Worm (Caenorhabditis elegans) whole organism, L4 larva: ENCODE measurements around the gene H41C03.3.

Source experiments
- R02D3.7 ChIP-seq: fragments of 150-350 bp; sonication (generic microtip); optimal IDR thresholded peaks from 3 replicates; lab custom pipeline; 2014; ENCODE audit warnings: missing biosample characterization, missing genetic modification characterization
- Y48G9A.11 ChIP-seq: fragments of 200-800 bp; sonication (Bioruptor generic); IDR thresholded peaks from 2 replicates; pipeline ENCODE4 v1.3.6; 2022; ENCODE audit warnings: missing genetic modification reagents, missing genetic modification characterization, missing compliant biosample characterization
- Y5F2A.4 ChIP-seq: fragments of 200-800 bp; sonication (Bioruptor generic); optimal IDR thresholded peaks from 2 replicates; lab custom pipeline; 2018; ENCODE audit warnings: mild to moderate bottlenecking, missing genetic modification characterization, missing compliant biosample characterization
- attf-4 ChIP-seq: sonication (generic microtip); optimal IDR thresholded peaks from 3 replicates; lab custom pipeline; 2017; ENCODE audit warnings: missing biosample characterization, missing genetic modification characterization
- ceh-28 ChIP-seq: fragments of 150-350 bp; optimal IDR thresholded peaks from 2 replicates; lab custom pipeline; 2014; ENCODE audit warnings: missing biosample characterization, missing genetic modification reagents, missing genetic modification characterization
- ceh-32 ChIP-seq: sonication (generic microtip); optimal IDR thresholded peaks from 2 replicates; lab custom pipeline; 2016; ENCODE audit warnings: mild to moderate bottlenecking, missing genetic modification characterization, missing compliant biosample characterization; ENCODE audit not compliant: poor library complexity
- ceh-44 ChIP-seq: fragments of 200-800 bp; sonication (Bioruptor generic); IDR thresholded peaks from 2 replicates; pipeline ENCODE4 v1.3.6; 2022; ENCODE audit warnings: missing genetic modification reagents, missing genetic modification characterization, missing compliant biosample characterization
- ctbp-1 ChIP-seq: fragments of 200-800 bp; sonication (Bioruptor generic); IDR thresholded peaks from 2 replicates; pipeline ENCODE4 v1.3.6; 2022; ENCODE audit warnings: missing genetic modification reagents, missing genetic modification characterization, missing compliant biosample characterization
- daf-16 ChIP-seq, 3 experiments: sonication (generic microtip); optimal IDR thresholded peaks; 2 replicates each; lab custom pipeline; 2016 to 2017; ENCODE audit warnings: missing genetic modification characterization in 3 of 3, missing genetic modification reagents in 3 of 3, mild to moderate bottlenecking in 2 of 3, missing compliant biosample characterization in 2 of 3, missing biosample characterization in 1 of 3, moderate library complexity in 1 of 3
- daf-19 ChIP-seq: fragments of 200-800 bp; sonication (Bioruptor generic); conservative IDR thresholded peaks from 2 replicates; pipeline ENCODE4 v1.3.6; 2022; ENCODE audit warnings: missing genetic modification characterization, missing compliant biosample characterization
- daf-8 ChIP-seq: fragments of 200-800 bp; sonication (Bioruptor generic); IDR thresholded peaks from 2 replicates; pipeline ENCODE4 v1.3.6; 2022; ENCODE audit warnings: missing genetic modification characterization, missing compliant biosample characterization
- dmd-8 ChIP-seq: fragments of 200-800 bp; sonication (Bioruptor generic); IDR thresholded peaks from 2 replicates; pipeline ENCODE4 v1.3.6; 2022; ENCODE audit warnings: missing genetic modification characterization, missing compliant biosample characterization
- dve-1 ChIP-seq: sonication (generic microtip); optimal IDR thresholded peaks from 2 replicates; lab custom pipeline; 2017; ENCODE audit warnings: antibody characterized with exemption, mild to moderate bottlenecking, missing genetic modification characterization, missing compliant biosample characterization; ENCODE audit not compliant: insufficient read depth
- egl-27 ChIP-seq: sonication (generic microtip); optimal IDR thresholded peaks from 3 replicates; lab custom pipeline; 2017; ENCODE audit warnings: missing biosample characterization, missing genetic modification reagents, missing genetic modification characterization
- egl-43 ChIP-seq: fragments of 200-800 bp; sonication (Bioruptor generic); IDR thresholded peaks from 2 replicates; pipeline ENCODE4 v1.3.6; 2022; ENCODE audit warnings: missing genetic modification reagents, missing genetic modification characterization, missing compliant biosample characterization
- gei-8 ChIP-seq: fragments of 200-800 bp; sonication (Bioruptor generic); optimal IDR thresholded peaks from 2 replicates; lab custom pipeline; 2018; ENCODE audit warnings: mild to moderate bottlenecking, missing genetic modification characterization, missing compliant biosample characterization
- hif-1 ChIP-seq, 2 experiments: sonication (generic microtip); optimal IDR thresholded peaks; 2 replicates each; lab custom pipeline; 2016 to 2017; ENCODE audit warnings: missing compliant biosample characterization in 2 of 2, missing genetic modification characterization in 2 of 2, missing genetic modification reagents in 2 of 2, missing genotype in 2 of 2, mild to moderate bottlenecking in 1 of 2
- hmg-1.1 ChIP-seq: fragments of 200-800 bp; sonication (Bioruptor generic); IDR thresholded peaks from 2 replicates; pipeline ENCODE4 v1.3.6; 2022; ENCODE audit warnings: missing genetic modification reagents, missing genetic modification characterization, missing compliant biosample characterization
- lin-29 ChIP-seq: fragments of 200-800 bp; sonication (Bioruptor generic); IDR thresholded peaks from 2 replicates; pipeline ENCODE4 v1.3.6; 2022; ENCODE audit warnings: missing genetic modification reagents, missing genetic modification characterization, missing compliant biosample characterization
- lin-38 ChIP-seq: fragments of 200-800 bp; sonication (Bioruptor generic); IDR thresholded peaks from 2 replicates; pipeline ENCODE4 v1.3.6; 2022; ENCODE audit warnings: missing genetic modification reagents, missing genetic modification characterization, missing compliant biosample characterization
- lsy-2 ChIP-seq, 2 experiments: fragments of 150-350 bp in 1 of 2; sonication (generic microtip) in 1 of 2; optimal IDR thresholded peaks; 2 replicates each; lab custom pipeline; 2014 to 2017; ENCODE audit warnings: missing biosample characterization in 2 of 2, missing genetic modification characterization in 2 of 2
- madf-5 ChIP-seq, 2 experiments: fragments of 200-800 bp; sonication (Bioruptor generic); IDR thresholded peaks; 2 replicates each; pipeline ENCODE4 v1.3.6; 2022; ENCODE audit warnings: missing compliant biosample characterization in 2 of 2, missing genetic modification characterization in 2 of 2
- madf-9 ChIP-seq: fragments of 200-800 bp; sonication (Bioruptor generic); conservative IDR thresholded peaks from 2 replicates; pipeline ENCODE4 v1.3.6; 2022; ENCODE audit warnings: missing genetic modification reagents, missing genetic modification characterization, missing compliant biosample characterization
- nhr-11 ChIP-seq: fragments of 150-350 bp; optimal IDR thresholded peaks from 2 replicates; lab custom pipeline; 2014; ENCODE audit warnings: missing biosample characterization, missing genetic modification characterization
- nhr-28 ChIP-seq: fragments of 150-350 bp; optimal IDR thresholded peaks from 2 replicates; lab custom pipeline; 2014; ENCODE audit warnings: missing biosample characterization, missing genetic modification characterization
- nhr-41 ChIP-seq: fragments of 200-800 bp; sonication (Bioruptor generic); IDR thresholded peaks from 2 replicates; pipeline ENCODE4 v1.3.6; 2022; ENCODE audit warnings: missing genetic modification reagents, missing genetic modification characterization, missing compliant biosample characterization
- nhr-42 ChIP-seq: fragments of 200-800 bp; sonication (Bioruptor generic); IDR thresholded peaks from 2 replicates; pipeline ENCODE4 v1.3.6; 2022; ENCODE audit warnings: missing genetic modification characterization, missing compliant biosample characterization
- pqm-1 ChIP-seq: sonication (generic microtip); optimal IDR thresholded peaks from 2 replicates; lab custom pipeline; 2017; ENCODE audit warnings: missing biosample characterization, missing genetic modification characterization
- saeg-2 ChIP-seq: fragments of 200-800 bp; sonication (Bioruptor generic); IDR thresholded peaks from 2 replicates; pipeline ENCODE4 v1.3.6; 2022; ENCODE audit warnings: missing genetic modification reagents, missing genetic modification characterization, missing compliant biosample characterization
- sdz-12 ChIP-seq: fragments of 200-800 bp; sonication (Bioruptor generic); optimal IDR thresholded peaks from 2 replicates; lab custom pipeline; 2018; ENCODE audit warnings: mild to moderate bottlenecking, missing genetic modification characterization, missing compliant biosample characterization
- tag-97 ChIP-seq: fragments of 200-800 bp; sonication (Bioruptor generic); IDR thresholded peaks from 2 replicates; pipeline ENCODE4 v1.3.6; 2022; ENCODE audit warnings: missing genetic modification characterization, missing compliant biosample characterization
- unc-39 ChIP-seq: sonication (generic microtip); optimal IDR thresholded peaks from 2 replicates; lab custom pipeline; 2017; ENCODE audit warnings: missing biosample characterization, missing genetic modification characterization
- unc-62 ChIP-seq, 3 experiments: fragments of 150-350 bp in 1 of 3; sonication (generic microtip); optimal IDR thresholded peaks in 2 of 3; peaks in 1 of 3; 1 replicate in 1 of 3; 2 replicates in 2 of 3; lab custom pipeline; 2014 to 2017; ENCODE audit warnings: missing biosample characterization in 3 of 3, missing genetic modification characterization in 3 of 3, missing genetic modification reagents in 3 of 3, missing genotype in 1 of 3
- zfp-3 ChIP-seq: fragments of 200-800 bp; sonication (Bioruptor generic); conservative IDR thresholded peaks from 2 replicates; pipeline ENCODE4 v1.3.6; 2022; ENCODE audit warnings: missing genetic modification reagents, missing genetic modification characterization, missing compliant biosample characterization

H41C03.3 gene

ce11 chrII:5844694-5845129 is 865 bp upstream of the H41C03.3 start (continued):
- peak; percentile 99 for TF ChIP-seq saeg-2 (GFP tag; lab: Robert Waterston, UW)
- peak; percentile 95 for TF ChIP-seq lin-38 (GFP tag; lab: Robert Waterston, UW)
- peak; percentile 48 for TF ChIP-seq attf-4 (tag; lab: Kevin White, UChicago)
- peak; percentile 88 to 94 for TF ChIP-seq hif-1 (tag; optimal IDR thresholded peaks at IDR 0.05; lab: Kevin White, UChicago)
- TF ChIP-seq madf-9 (GFP tag; lab: Robert Waterston, UW), result peak; percentile 98
- peak; percentile 58 for TF ChIP-seq R02D3.7
- TF ChIP-seq ceh-32 (tag; lab: Kevin White, UChicago), result peak; percentile 91
- peak; percentile 89; the same call in 1 of the 2 replicates for TF ChIP-seq ceh-44

ce11 chrII:5846181-5846580 is 604 bp downstream of the H41C03.3 start:
- TF ChIP-seq nhr-28 (tag; lab: Kevin White, UChicago), result peak; percentile 72
- no peak for TF ChIP-seq hif-1 (tag; optimal IDR thresholded peaks at IDR 0.05; lab: Kevin White, UChicago)
- TF ChIP-seq pqm-1 (tag; lab: Kevin White, UChicago), result peak; percentile 12
- TF ChIP-seq Y5F2A.4 (GFP tag; lab: Kevin White, UChicago), result no peak
- peak; percentile 34 for TF ChIP-seq dve-1

ce11 chrII:5852007-5852406 is 6.4 kb downstream of the H41C03.3 start, which contains the start of gene H41C03.2:
H41C03.2 (minus strand) TSS chrII:5852107.
- TF ChIP-seq ceh-44 (no peak), unc-62 (GFP tag; optimal IDR thresholded peaks at IDR 0.05 in 1 of 2; lab: Kevin White, UChicago) (peak in 1 of 2 experiments; percentile 75), unc-62 (tag; optimal IDR thresholded peaks at IDR 0.05; lab: Kevin White, UChicago) (no peak), lin-29 (GFP tag; lab: Robert Waterston, UW) (no peak), gei-8 (GFP tag; lab: Kevin White, UChicago) (no peak), unc-39 (tag; lab: Kevin White, UChicago) (no peak), sdz-12 (GFP tag; lab: Kevin White, UChicago) (no peak)
- TF ChIP-seq, all 104 proteins: peak for 1

ce11 chrII:5853261-5853660 is 7.7 kb downstream of the H41C03.3 start:
- TF ChIP-seq nhr-11 (tag; lab: Kevin White, UChicago), result no peak
- TF ChIP-seq nhr-28 (tag; lab: Kevin White, UChicago), result peak; percentile 62

- TF ChIP-seq egl-27 (no peak), nhr-41 (GFP tag; lab: Robert Waterston, UW) (no peak), daf-8 (GFP tag; lab: Robert Waterston, UW) (no peak), Y48G9A.11 (GFP tag; lab: Robert Waterston, UW) (no peak), hif-1 (tag; optimal IDR thresholded peaks at IDR 0.05; lab: Kevin White, UChicago) (no peak), daf-19 (GFP tag; lab: Robert Waterston, UW) (no peak), lin-38 (GFP tag; lab: Robert Waterston, UW) (no peak), nhr-42 (GFP tag; lab: Robert Waterston, UW) (no peak), sdz-12 (GFP tag; lab: Kevin White, UChicago) (no peak)
These were observed 8.5 kb downstream of the H41C03.3 start, which contains the start of gene H41C03.1 for ce11 chrII:5854122-5854521. H41C03.1 (plus strand) TSS chrII:5854422.

- TF ChIP-seq zfp-3 (GFP tag; lab: Robert Waterston, UW) (no peak), tag-97 (GFP tag; lab: Robert Waterston, UW) (no peak), madf-5 (GFP tag; IDR thresholded peaks at IDR 0.05; lab: Robert Waterston, UW) (no peak), hmg-1.1 (GFP tag; lab: Robert Waterston, UW) (no peak), nhr-28 (tag; lab: Kevin White, UChicago) (no peak), lsy-2 (tag; optimal IDR thresholded peaks at IDR 0.05; lab: Kevin White, UChicago) (no peak), ceh-28 (tag; lab: Kevin White, UChicago) (no peak), dmd-8 (no peak), ctbp-1 (no peak), egl-27 (no peak), egl-43 (GFP tag; lab: Robert Waterston, UW) (no peak), lin-38 (GFP tag; lab: Robert Waterston, UW) (no peak), daf-16 (GFP tag; optimal IDR thresholded peaks at IDR 0.05; lab: Kevin White, UChicago) (no peak), daf-16 (tag; optimal IDR thresholded peaks at IDR 0.05; lab: Kevin White, UChicago) (no peak)
These were observed 12.7 kb downstream of the H41C03.3 start, which contains the start of gene F55C12.4 for ce11 chrII:5858322-5858721. F55C12.4 (minus strand) TSS chrII:5858422.
